Fruit fly (Drosophila melanogaster): ENCODE results near the gene CG31673.

CG31673 gene

dm6 chr2L:20805624-20806339, 23.6 kb upstream of the CG31673 start (continued):
- TF ChIP-seq Camta (GFP tag; optimal IDR thresholded peaks at IDR 0.05) (peak; percentile 74), CG4617 (GFP tag; optimal IDR thresholded peaks at IDR 0.05; ENCODE audit: borderline replicate concordance) (peak; percentile 85), CG7357 (GFP tag; IDR thresholded peaks at IDR 0.05) (peak; percentile 90), NfI (GFP tag; optimal IDR thresholded peaks at IDR 0.05) (peak; percentile 94), CG10209 (GFP tag; optimal IDR thresholded peaks at IDR 0.05) (peak; percentile 96), Oli (tag; optimal IDR thresholded peaks at IDR 0.05) (peak; percentile 97), Ets97D (GFP tag; optimal IDR thresholded peaks at IDR 0.05) (peak; percentile 48), Bgb (GFP tag; IDR thresholded peaks at IDR 0.05; ENCODE audit: partially characterized antibody) (peak; percentile 75), so (GFP tag; IDR thresholded peaks at IDR 0.05) (peak; percentile 97), CG6791 (GFP tag; IDR thresholded peaks at IDR 0.05; ENCODE audit: partially characterized antibody) (peak; percentile 71), Ravus (GFP tag; IDR thresholded peaks at IDR 0.05) (peak; percentile 93), Chrac-16 (GFP tag; optimal IDR thresholded peaks at IDR 0.05) (peak; percentile 95), nmo (GFP tag; optimal IDR thresholded peaks at IDR 0.05) (peak; percentile 96), peb (GFP tag; IDR thresholded peaks at IDR 0.05) (peak; percentile 87), CG2712 (tag; optimal IDR thresholded peaks at IDR 0.05) (peak; percentile 98), maf-S (GFP tag; optimal IDR thresholded peaks at IDR 0.05) (peak; percentile 76), ssp (GFP tag; IDR thresholded peaks at IDR 0.05) (peak; percentile 87), CG6765 (GFP tag; optimal IDR thresholded peaks at IDR 0.05) (peak; percentile 93), CG6654 (GFP tag; optimal IDR thresholded peaks at IDR 0.05) (peak; percentile 84), ttk (GFP tag; IDR thresholded peaks at IDR 0.05) (peak; percentile 91), ftz-f1 (GFP tag; optimal IDR thresholded peaks at IDR 0.05) (peak; percentile 65), CG4707 (GFP tag; optimal IDR thresholded peaks at IDR 0.05) (peak; percentile 79), CG6689 (GFP tag; IDR thresholded peaks at IDR 0.05) (peak; percentile 96), Hr3 (GFP tag; optimal IDR thresholded peaks at IDR 0.05) (peak; percentile 96), Hr51 (GFP tag; optimal IDR thresholded peaks at IDR 0.05) (peak; percentile 76 to 97), ash1 (GFP tag; optimal IDR thresholded peaks at IDR 0.05) (peak; percentile 68), ems (GFP tag; optimal IDR thresholded peaks at IDR 0.05) (peak; percentile 86), dan (GFP tag; IDR thresholded peaks at IDR 0.05) (no peak; the same call in 1 of the 2 replicates), CG8290 (GFP tag; optimal IDR thresholded peaks at IDR 0.05) (peak; percentile 71), CG8290 (tag; optimal IDR thresholded peaks at IDR 0.05) (peak; percentile 7 to 92), CG15479 (GFP tag; optimal IDR thresholded peaks at IDR 0.05) (no peak), wor (GFP tag; IDR thresholded peaks at IDR 0.05) (peak; percentile 92), klu (GFP tag; IDR thresholded peaks at IDR 0.05) (peak; percentile 91), CG8478 (optimal IDR thresholded peaks at IDR 0.05) (no peak), CG1024 (GFP tag; IDR thresholded peaks at IDR 0.05) (peak; percentile 69), repo (GFP tag; optimal IDR thresholded peaks at IDR 0.05) (peak; percentile 21), CG7556 (GFP tag; optimal IDR thresholded peaks at IDR 0.05) (peak; percentile 97), CG7372 (GFP tag; IDR thresholded peaks at IDR 0.05) (peak; percentile 92), Side (GFP tag; optimal IDR thresholded peaks at IDR 0.05) (peak; percentile 62), z (GFP tag; IDR thresholded peaks at IDR 0.05) (peak; percentile 61; the same call in 1 of the 3 replicates), jing (GFP tag; optimal IDR thresholded peaks at IDR 0.05) (peak; percentile 90), ap (GFP tag; IDR thresholded peaks at IDR 0.05) (peak; percentile 94), CG2889 (GFP tag; IDR thresholded peaks at IDR 0.05) (peak; percentile 94), CG10321 (GFP tag; IDR thresholded peaks at IDR 0.05) (peak; percentile 73; the same call in 1 of the 2 replicates), wek (GFP tag; optimal IDR thresholded peaks at IDR 0.05) (peak; percentile 70), CG11398 (GFP tag; optimal IDR thresholded peaks at IDR 0.05) (peak; percentile 65), BtbVII (GFP tag; optimal IDR thresholded peaks at IDR 0.05) (peak; percentile 94), HLH3B (GFP tag; IDR thresholded peaks at IDR 0.05) (peak; percentile 91), Atf3 (GFP tag; optimal IDR thresholded peaks at IDR 0.05) (peak; percentile 69), Poxn (GFP tag; IDR thresholded peaks at IDR 0.05) (peak; percentile 87), Myb (GFP tag; optimal IDR thresholded peaks at IDR 0.05) (peak; percentile 39)

All from whole organism, embryonic.